Fruit fly (Drosophila melanogaster): Measurements from ENCODE around the gene Ns4.

Ns4 gene

DNA sequence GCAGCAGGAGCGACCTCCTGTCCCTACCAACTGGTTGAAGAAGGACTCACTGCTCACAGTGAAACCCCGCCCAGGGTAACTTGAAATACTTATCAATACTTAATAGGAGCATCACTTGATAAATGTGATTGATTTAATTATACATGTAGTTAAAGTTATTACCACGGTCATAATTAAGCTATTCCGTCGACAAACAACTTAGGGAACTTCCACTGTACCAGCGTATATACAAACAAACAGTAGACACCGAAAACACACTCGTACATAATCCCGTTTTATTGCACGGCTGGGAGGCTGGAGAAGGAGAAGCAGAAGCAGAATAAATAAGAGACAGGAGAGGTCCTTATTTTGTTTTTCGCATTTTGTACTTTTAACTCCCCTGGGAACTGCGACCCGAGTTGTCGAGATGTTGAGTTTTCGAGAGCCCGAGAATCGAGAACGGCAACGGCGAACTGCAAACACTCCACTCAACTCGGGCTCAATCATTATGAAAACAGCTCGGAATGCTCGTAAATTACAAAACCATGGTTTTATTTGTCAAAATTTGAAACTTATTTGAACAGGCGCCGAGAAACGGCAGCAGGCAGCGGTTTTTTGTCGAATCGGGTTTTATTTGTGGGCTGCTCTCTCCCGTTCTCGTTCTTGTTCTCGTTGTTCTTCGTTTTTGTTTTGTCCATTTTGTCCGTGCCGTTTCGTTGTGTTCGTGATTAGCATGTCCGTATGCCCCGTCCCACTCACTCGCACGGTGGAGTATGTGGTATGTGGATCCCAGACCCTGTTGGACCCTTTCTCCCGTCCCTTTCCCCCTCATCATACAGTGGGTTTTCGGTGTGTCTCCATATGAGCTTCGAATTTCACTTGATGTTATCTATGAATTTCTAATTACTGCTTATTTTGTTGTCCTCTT, 48.0 kb downstream of the Ns4 start:
- peak; percentile 45 for TF ChIP-seq CG17801 (GFP tag; optimal IDR thresholded peaks at IDR 0.05; ENCODE audit: partially characterized antibody)

- TF ChIP-seq CG17801 (GFP tag; optimal IDR thresholded peaks at IDR 0.05; ENCODE audit: partially characterized antibody), result no peak
Measured at dm6 chr2L:20801801-20802200, 49.5 kb downstream of the Ns4 start.

- no peak for TF ChIP-seq CG17801 (GFP tag; optimal IDR thresholded peaks at IDR 0.05; ENCODE audit: partially characterized antibody)
Measured at dm6 chr2L:20802204-20802603, 49.9 kb downstream of the Ns4 start.

DNA sequence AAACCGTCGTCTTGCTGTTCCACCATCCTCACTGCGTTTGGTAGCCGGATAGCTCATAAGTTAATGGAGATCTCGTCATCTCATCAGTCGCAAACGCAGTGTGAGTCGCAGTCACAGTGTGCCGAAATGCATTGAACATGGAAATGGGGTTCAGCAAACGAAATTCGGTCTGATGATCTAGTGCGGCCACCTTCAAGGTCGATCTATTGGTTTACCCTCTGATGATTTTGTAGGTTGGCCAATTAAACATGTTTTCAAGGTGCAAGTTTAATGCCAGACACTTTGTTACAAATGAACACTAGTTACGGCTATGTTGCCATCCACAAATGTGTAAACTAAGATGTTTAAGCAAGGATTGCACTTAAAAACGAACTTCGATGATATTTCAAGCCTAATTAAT, 50.6 kb downstream of the Ns4 start:
- no peak for TF ChIP-seq CG17801 (GFP tag; optimal IDR thresholded peaks at IDR 0.05; ENCODE audit: partially characterized antibody)

- TF ChIP-seq CG17801 (GFP tag; optimal IDR thresholded peaks at IDR 0.05; ENCODE audit: partially characterized antibody), result no peak
Measured at dm6 chr2L:20803733-20804164, 51.5 kb downstream of the Ns4 start.

Data from ovary, adult (tissue).